Worm (Caenorhabditis elegans) whole organism, dauer: ENCODE data around the gene D1044.6.

Source experiments
- unc-62 ChIP-seq: sonication (generic microtip); optimal IDR thresholded peaks from 2 replicates; lab custom pipeline; 2017; ENCODE audit warnings: missing biosample characterization, missing genetic modification reagents, missing genetic modification characterization

The D1044.6 gene

DNA sequence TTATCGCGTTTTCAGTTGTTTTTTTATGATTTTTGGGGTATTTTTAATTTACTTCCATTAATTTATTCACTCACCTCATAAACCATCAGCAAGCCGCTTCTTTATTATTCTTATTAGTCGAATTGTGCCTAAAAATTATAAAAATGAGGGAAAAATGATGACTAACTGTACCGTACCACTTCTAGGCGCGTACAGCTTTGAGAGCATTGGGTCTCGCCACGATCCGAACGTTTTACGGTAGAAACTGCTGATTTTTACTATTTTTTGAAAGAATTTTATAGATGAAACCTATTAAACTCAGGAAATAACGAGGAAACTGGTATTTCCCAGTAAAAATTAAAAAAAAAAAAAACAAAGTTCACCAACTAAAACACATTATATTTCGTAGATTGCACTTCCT, at the start of gene D1044.6:
Gene D1044.6, minus strand, starts transcription at position 128 of the 400 bp plus-strand sequence.
- TF ChIP-seq unc-62 (GFP tag; lab: Kevin White, UChicago) = no peak

DNA sequence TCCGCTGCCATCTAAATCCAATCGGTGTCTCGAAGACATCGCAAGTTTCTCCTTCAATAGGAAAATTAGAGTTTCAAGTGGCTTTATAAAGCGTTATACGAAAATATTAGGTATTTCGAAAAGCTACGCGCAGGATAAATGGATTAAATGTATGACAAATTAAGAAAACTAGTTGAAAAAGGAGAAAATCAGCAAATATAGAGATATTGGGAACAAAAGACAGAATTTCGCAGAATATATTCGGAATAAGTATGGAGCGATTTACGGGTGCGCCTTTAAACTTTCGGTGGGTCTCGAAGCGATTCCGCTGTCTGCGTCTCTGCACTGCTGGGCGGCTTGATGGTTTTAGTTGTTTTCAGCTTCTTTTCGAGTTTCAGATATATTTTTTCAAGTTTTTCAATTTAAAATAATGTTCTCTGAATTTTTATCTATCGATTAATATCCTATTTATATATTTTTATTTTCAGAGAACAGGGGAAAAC, 48.7 kb upstream of the D1044.6 start, which contains the start of the genes ddx-15 and ucr-1:
Gene ddx-15, minus strand, starts transcription at position 51 of the 482 bp plus-strand sequence.
Gene ucr-1, plus strand, starts transcription at position 468 of the 482 bp plus-strand sequence.
- TF ChIP-seq unc-62 (GFP tag; lab: Kevin White, UChicago) = no peak

DNA sequence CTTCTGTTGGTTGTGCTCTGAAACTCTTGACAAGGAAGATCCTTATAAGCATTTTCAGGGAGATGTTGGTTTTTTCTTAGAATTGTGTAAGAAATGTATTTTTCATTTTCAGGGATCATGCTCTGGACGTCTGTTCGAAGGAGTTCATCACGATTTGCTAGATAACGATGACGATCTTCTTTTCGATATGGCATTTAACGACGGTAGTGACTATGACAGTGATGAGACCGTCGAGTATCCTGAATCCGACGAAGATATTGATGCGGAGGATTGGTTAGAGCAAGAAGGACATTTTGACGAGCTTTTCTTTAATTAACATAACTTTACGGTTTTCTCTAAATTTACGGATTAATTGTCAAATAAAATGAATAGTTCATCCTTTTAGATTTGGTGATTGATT, 45.8 kb upstream of the D1044.6 start:
- TF ChIP-seq unc-62 (GFP tag; lab: Kevin White, UChicago) = no peak

DNA sequence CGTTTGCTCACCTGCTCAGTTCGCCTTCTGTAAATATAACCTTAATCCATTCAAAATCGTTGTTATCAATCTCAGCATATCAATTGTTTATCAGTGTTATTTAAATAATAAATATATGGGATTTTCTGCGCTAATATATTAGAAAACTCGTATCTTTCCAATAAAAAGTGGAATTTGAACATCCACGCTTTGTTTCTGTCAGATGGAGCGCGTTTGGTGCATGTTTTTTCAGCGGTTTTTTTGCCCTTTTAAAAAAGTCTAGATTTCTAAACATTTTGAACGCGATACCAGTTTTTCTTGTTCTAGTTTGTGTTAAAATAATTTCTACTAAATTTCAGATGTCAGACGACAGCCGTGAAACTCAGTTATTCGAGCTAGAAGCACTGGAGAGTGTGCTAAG, 43.9 kb upstream of the D1044.6 start, which contains the start of gene F56D2.2:
Gene F56D2.2, plus strand, starts transcription at position 339 of the 400 bp plus-strand sequence.
- TF ChIP-seq unc-62 (GFP tag; lab: Kevin White, UChicago) = no peak

DNA sequence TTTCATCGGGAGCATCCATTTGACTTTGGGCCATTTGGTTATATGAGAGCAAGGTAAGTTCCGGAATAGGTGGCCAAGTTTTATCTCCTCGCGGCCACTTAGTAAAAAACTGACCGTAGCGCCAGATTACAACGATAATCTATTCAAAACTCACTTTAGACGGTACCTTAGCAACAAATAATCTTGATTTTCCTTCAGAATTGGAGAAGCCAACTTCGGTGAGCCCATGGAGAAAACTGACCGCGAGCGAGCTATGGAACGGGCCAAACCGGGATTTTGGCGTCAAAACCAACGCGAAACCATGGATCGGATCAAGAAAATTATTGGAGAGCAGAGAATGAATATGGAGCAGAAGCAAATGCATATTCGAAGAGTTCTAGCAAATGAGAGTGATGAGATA, 42.7 kb upstream of the D1044.6 start:
- TF ChIP-seq unc-62 (GFP tag; lab: Kevin White, UChicago) = no peak

DNA sequence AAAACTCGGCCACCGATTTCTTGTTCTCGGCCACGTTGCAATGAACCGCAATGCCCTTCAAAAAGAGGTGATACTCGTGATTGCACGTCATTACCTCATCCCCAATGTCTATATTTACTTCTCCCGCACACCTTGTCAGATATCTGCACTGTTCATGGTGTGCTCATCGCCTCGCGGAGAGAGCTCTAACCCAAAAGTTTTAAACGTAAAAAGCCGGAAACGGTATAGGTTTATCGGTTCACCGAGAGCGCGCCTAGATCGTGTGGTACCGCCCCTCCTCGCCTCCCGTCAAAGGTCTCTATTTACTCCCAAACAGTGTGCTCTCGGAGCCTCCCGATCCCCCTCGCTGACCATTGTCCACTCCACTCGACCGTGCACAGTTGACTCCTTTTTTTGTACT, 41.7 kb upstream of the D1044.6 start, which contains the start of gene F56D2.3:
Gene F56D2.3, plus strand, starts transcription at position 301 of the 400 bp plus-strand sequence.
- TF ChIP-seq unc-62 (GFP tag; lab: Kevin White, UChicago) = no peak

DNA sequence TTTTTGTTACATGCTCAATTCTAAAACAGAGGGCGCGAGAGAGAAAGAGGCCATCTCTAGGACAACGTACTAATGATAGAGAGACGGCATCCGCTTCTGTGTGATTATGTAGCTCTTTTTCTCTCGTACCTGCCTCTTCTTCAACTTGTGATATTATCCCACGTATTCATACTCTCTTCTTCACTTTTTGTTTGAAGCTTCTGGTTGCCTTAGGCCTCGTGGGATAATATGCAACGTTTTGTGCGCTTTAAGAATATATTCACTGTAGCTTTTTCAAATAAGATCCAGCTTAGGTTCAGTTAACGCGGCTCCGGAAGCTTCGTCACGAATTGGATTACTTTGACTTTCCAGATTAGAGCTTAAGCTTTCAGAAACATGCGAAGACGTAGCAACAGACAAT, 39.8 kb upstream of the D1044.6 start, which contains the start of the genes F56D2.8 and uev-2:
Gene F56D2.8, minus strand, starts transcription at position 101 of the 400 bp plus-strand sequence.
Gene uev-2, plus strand, starts transcription at position 360 of the 400 bp plus-strand sequence.
- no peak for TF ChIP-seq unc-62 (GFP tag; lab: Kevin White, UChicago)

DNA sequence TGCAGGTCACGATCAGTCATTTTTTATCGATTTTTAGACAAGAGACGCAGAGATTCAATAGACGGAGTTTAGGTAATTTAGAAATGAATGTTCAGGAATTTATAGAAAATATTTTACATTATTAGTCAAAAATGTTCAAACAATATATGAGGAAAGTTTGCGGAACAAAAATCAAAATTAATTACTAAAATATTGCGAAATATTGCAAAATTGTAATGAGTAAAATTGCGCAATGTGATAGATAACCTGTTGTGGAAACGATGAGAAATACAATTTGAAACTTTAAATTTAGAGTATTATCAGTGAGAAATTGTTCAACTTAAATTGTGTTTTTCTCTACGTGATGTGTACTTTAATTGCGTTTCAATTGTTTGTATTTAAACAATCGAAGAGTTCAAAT, 38.1 kb upstream of the D1044.6 start, which contains the start of gene F56D2.5:
Gene F56D2.5, minus strand, starts transcription at position 371 of the 400 bp plus-strand sequence.
- no peak for TF ChIP-seq unc-62 (GFP tag; lab: Kevin White, UChicago)

DNA sequence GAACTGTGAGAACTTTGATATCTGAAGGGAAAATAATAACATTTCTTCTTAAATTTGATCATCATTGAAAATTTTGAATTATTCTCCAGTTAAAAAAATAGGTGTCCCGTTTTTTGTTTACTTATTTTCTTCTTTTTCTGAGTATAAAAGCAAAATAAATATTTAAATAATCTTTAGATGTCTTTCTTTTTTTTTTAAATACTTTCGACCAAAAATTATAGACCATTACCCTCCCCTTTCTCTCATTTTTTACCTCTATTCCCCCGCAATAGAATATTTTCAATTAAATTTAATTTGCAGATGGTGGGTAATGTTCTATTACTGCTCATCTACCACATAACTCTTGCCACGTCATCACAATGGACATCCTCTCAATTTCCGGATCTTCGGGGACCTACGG, 30.7 kb upstream of the D1044.6 start, which contains the start of gene molo-1:
Gene molo-1, plus strand, starts transcription at position 301 of the 400 bp plus-strand sequence.
- no peak for TF ChIP-seq unc-62 (GFP tag; lab: Kevin White, UChicago)

DNA sequence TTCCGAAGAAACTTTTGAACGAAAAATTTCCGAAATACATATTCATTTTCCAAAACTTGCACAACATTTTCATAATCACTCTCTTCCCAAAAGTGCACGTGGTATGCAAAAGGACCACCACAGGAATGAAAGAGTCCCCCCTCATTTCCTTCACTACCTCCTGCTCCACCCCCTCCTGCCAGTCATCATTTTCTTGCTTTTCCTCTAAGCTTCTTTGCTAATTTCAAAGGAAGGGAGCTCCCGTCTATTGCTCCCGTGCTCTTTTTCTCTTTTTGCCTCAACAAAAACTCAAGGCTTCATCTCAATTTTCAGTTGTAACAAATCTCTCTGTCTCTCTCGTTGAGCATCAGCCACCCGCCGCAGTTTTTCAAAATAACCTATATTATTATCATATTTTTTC, 29.8 kb upstream of the D1044.6 start:
- TF ChIP-seq unc-62 (GFP tag; lab: Kevin White, UChicago) = no peak

DNA sequence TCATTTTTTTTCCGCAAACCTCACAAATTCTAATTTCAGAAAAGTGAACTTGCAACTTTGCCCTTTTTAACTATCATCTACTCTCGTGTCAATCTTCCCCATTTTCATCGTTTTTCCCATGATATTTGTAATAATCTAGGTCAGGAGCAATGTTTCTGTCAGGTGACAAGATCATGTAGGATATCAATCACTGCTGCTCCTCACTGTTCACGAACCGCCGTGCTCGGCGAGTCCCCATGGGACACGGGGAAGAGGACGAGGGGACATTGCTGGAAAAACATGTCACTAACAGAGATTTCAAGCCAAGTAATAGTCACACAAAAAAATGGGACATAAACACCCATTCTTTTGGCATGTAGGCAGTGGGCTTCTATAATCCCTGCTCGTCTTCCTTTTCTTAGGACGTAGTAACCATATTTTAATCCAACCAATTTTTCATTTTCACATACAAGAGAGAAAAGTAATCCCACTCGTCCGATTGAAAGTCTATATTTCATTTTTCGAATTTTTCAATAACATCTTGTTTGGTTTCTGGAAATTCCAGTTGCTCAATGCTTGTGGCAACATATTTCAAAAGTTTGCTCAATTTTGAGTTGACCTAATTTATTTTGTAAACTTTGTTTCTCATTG, 28.0 kb upstream of the D1044.6 start:
- TF ChIP-seq unc-62 (GFP tag; lab: Kevin White, UChicago) = no peak

DNA sequence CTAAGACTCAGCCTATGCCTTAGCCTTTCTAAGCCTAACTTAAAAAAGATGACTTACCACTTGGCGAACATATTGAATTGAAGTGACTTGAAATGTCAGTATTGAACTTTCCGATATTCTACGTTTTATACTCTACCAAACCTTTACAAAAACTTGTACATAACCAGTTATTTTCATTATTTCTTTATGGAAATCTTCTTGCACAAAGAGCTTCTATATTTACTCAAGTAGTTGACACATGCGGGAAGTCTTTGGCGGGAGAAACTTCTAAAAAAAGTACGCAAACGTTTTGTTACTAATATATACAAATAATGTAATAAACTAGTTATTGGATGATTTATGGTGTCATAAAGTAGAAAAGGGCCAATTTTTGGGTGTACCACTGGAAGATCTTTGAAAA, 25.7 kb upstream of the D1044.6 start, which contains the start of gene nspb-12:
Gene nspb-12, minus strand, starts transcription at position 101 of the 400 bp plus-strand sequence.
- TF ChIP-seq unc-62 (GFP tag; lab: Kevin White, UChicago) = no peak

DNA sequence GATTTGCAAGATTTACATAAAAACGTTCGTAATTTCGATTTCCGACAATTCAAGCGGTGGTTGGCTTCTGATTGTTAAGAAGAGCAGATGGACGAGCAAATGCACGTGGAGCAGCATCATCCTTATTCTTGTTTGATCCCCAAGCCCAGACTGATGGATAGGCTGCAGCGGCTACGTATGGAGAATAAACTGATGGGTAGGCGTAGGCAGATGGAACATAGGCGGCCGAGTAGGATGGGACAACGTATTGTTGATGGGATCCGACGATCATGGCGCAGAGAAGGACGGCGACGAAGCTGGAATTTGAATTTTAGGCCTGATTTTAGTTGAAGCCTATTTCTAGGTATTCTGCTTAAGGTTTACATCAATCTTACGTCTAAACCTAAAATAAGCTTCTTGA, 25.3 kb upstream of the D1044.6 start:
- TF ChIP-seq unc-62 (GFP tag; lab: Kevin White, UChicago) = no peak

DNA sequence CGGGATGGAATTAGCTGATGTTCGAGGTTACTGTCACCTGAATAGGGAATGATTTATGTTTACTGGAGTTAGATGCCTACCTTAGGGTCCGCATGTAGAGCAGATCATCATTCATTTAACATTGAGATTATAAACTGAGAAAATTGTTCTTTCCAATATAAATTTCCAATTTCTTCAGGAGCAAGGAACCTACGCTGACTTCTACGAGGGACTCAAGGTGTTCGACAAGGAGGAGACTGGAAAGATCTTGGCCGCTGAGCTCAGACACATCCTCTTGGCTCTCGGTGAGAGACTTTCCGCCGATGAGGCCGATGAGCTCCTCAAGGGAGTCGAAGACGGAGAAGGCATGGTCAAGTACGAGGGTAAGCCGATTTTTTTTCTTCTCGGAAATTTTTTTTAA, 23.5 kb upstream of the D1044.6 start:
- no peak for TF ChIP-seq unc-62 (GFP tag; lab: Kevin White, UChicago)

DNA sequence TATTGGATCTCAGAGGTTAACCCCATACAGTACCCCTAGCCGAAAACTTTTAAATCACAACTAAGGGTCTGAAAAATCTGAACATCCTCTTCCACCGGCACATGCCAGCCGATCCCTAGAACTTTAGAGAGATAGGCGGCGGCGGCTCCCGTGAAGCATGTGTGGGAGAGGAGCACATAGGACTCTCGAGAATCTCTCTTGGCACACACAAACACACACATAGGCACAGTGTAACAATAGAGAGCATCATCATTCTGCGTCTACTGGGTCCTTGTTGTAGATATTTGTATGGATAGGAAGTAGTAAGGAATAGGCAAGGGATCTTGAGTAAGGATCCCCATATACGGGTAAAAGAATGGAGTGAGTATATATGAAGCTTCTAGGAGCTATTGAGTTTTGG, 22.7 kb upstream of the D1044.6 start:
- no peak for TF ChIP-seq unc-62 (GFP tag; lab: Kevin White, UChicago)

DNA sequence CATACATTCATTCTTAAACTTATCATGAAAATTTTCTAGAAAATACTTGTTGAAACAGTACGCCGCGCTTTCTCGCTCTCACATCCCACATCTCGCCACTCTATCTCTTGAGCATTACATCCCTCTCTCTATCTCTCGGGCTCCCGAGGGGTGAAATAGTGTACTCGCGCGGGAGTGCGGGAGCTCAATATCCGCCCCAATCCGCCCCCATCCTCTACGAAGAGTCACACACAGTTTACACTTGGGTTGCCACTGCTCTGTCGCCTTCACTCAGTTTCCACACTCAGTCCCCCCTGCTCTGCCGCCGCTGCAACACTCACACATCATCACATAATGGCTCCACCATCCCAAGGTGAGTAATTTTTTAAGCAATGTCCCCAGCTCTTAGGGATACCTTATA, 21.8 kb upstream of the D1044.6 start, which contains the start of gene mlc-3:
Gene mlc-3, plus strand, starts transcription at position 227 of the 400 bp plus-strand sequence.
- TF ChIP-seq unc-62 (GFP tag; lab: Kevin White, UChicago) = no peak
